Fruit fly (Drosophila melanogaster): ENCODE results near the gene CG14891.

CG14891 gene

dm6 chr3R:16571215-16571614, at the start of gene CG14891:
TSS of gene CG14891 (plus strand) at chr3R:16571515.
- no peak for TF ChIP-seq noc (tag; optimal IDR thresholded peaks at IDR 0.05)

- no peak for TF ChIP-seq noc (tag; optimal IDR thresholded peaks at IDR 0.05)
These were observed 47.9 kb upstream of the CG14891 start for dm6 chr3R:16523395-16523794.

- no peak for TF ChIP-seq noc (tag; optimal IDR thresholded peaks at IDR 0.05)
These were observed 47.1 kb upstream of the CG14891 start for dm6 chr3R:16524178-16524577.

- TF ChIP-seq noc (tag; optimal IDR thresholded peaks at IDR 0.05), result no peak
These were observed 46.7 kb upstream of the CG14891 start for dm6 chr3R:16524593-16525111.

- TF ChIP-seq noc (tag; optimal IDR thresholded peaks at IDR 0.05), result no peak
These were observed 45.8 kb upstream of the CG14891 start for dm6 chr3R:16525555-16525954.

dm6 chr3R:16526256-16526655, 45.1 kb upstream of the CG14891 start:
- TF ChIP-seq noc (tag; optimal IDR thresholded peaks at IDR 0.05), result no peak

- no peak for TF ChIP-seq noc (tag; optimal IDR thresholded peaks at IDR 0.05)
These were observed 44.5 kb upstream of the CG14891 start for dm6 chr3R:16526697-16527370.

- no peak for TF ChIP-seq noc (tag; optimal IDR thresholded peaks at IDR 0.05)
These were observed 42.9 kb upstream of the CG14891 start for dm6 chr3R:16528429-16528828.

- no peak for TF ChIP-seq noc (tag; optimal IDR thresholded peaks at IDR 0.05)
These were observed 40.9 kb upstream of the CG14891 start for dm6 chr3R:16530424-16530823.

- TF ChIP-seq noc (tag; optimal IDR thresholded peaks at IDR 0.05), result no peak
These were observed 37.5 kb upstream of the CG14891 start for dm6 chr3R:16533749-16534304.

dm6 chr3R:16537307-16537706, 34.0 kb upstream of the CG14891 start:
- no peak for TF ChIP-seq noc (tag; optimal IDR thresholded peaks at IDR 0.05)

dm6 chr3R:16538862-16539437, 32.4 kb upstream of the CG14891 start:
- TF ChIP-seq noc (tag; optimal IDR thresholded peaks at IDR 0.05), result no peak

dm6 chr3R:16541293-16541692, 30.0 kb upstream of the CG14891 start:
- no peak for TF ChIP-seq noc (tag; optimal IDR thresholded peaks at IDR 0.05)

- no peak for TF ChIP-seq noc (tag; optimal IDR thresholded peaks at IDR 0.05)
These were observed 29.4 kb upstream of the CG14891 start for dm6 chr3R:16541932-16542331.

- TF ChIP-seq noc (tag; optimal IDR thresholded peaks at IDR 0.05), result no peak
These were observed 28.8 kb upstream of the CG14891 start for dm6 chr3R:16542538-16542937.

- TF ChIP-seq noc (tag; optimal IDR thresholded peaks at IDR 0.05), result no peak
These were observed 25.6 kb upstream of the CG14891 start for dm6 chr3R:16545705-16546104.
